Fruit fly (Drosophila melanogaster): ENCODE measurements around the gene AhcyL2.

- TF ChIP-seq Spps (tag; optimal IDR thresholded peaks at IDR 0.05) (no peak), sima (GFP tag; optimal IDR thresholded peaks at IDR 0.05) (peak; percentile 11), CG1792 (GFP tag; optimal IDR thresholded peaks at IDR 0.05) (peak; percentile 10), lab (GFP tag; optimal IDR thresholded peaks at IDR 0.05) (peak; percentile 31), odd (GFP tag; optimal IDR thresholded peaks at IDR 0.05) (no peak), CG14014 (GFP tag; IDR thresholded peaks at IDR 0.05) (no peak), CG10366 (GFP tag; IDR thresholded peaks at IDR 0.05) (no peak), wdn (GFP tag; IDR thresholded peaks at IDR 0.05) (no peak), slou (GFP tag; optimal IDR thresholded peaks at IDR 0.05) (no peak), exex (tag; optimal IDR thresholded peaks at IDR 0.05) (no peak), kay (GFP tag; optimal IDR thresholded peaks at IDR 0.05) (no peak), CG10462 (GFP tag; optimal IDR thresholded peaks at IDR 0.05) (no peak), prd (optimal IDR thresholded peaks at IDR 0.05) (no peak), prd (GFP tag; IDR thresholded peaks at IDR 0.05) (no peak)
Observed at dm6 chr3R:16991781-16992180, 9.8 kb upstream of the AhcyL2 start, which contains the start of gene EMC2B.

All from whole organism, embryonic.